Fruit fly (Drosophila melanogaster) whole organism, wandering third instar larva: ENCODE measurements around the gene CG33346.

ENCODE experiments used
- Abd-B ChIP-seq: fragments of >200 bp; optimal IDR thresholded peaks from 2 replicates; lab custom pipeline; 2017; ENCODE audit warnings: missing biosample characterization, missing genetic modification characterization
- CG32264 ChIP-seq: fragments of 200-800 bp; sonication (Bioruptor generic); optimal IDR thresholded peaks from 2 replicates; lab custom pipeline; 2016; ENCODE audit warnings: missing biosample characterization, missing genetic modification characterization
- CG9705 ChIP-seq: fragments of 200-800 bp; sonication (Bioruptor generic); optimal IDR thresholded peaks from 2 replicates; lab custom pipeline; 2018; ENCODE audit warnings: missing biosample characterization, mild to moderate bottlenecking, missing genetic modification characterization
- CrebA ChIP-seq: fragments of 200-800 bp; sonication (Bioruptor generic); optimal IDR thresholded peaks from 2 replicates; lab custom pipeline; 2016; ENCODE audit warnings: missing biosample characterization, mild to moderate bottlenecking, missing genetic modification characterization, borderline replicate concordance
- Dfd ChIP-seq: fragments of >200 bp; optimal IDR thresholded peaks from 2 replicates; lab custom pipeline; 2017; ENCODE audit warnings: missing biosample characterization, missing genetic modification characterization
- Dif ChIP-seq: fragments of 200-275, 200-300 bp; sonication (Bioruptor generic); optimal IDR thresholded peaks from 2 replicates; lab custom pipeline; 2018; ENCODE audit warnings: missing biosample characterization, missing genetic modification characterization; ENCODE audit not compliant: partially characterized antibody
- GATAd ChIP-seq: sonication (Bioruptor generic); optimal IDR thresholded peaks from 2 replicates; lab custom pipeline; 2016; ENCODE audit warnings: missing biosample characterization, missing genetic modification characterization
- HLH106 ChIP-seq: fragments of 200-800 bp; optimal IDR thresholded peaks from 3 replicates; lab custom pipeline; 2019; ENCODE audit warnings: missing biosample characterization, mild to moderate bottlenecking, missing genetic modification characterization, moderate library complexity
- Hnf4 ChIP-seq: fragments of 200-800 bp; sonication (Bioruptor generic); optimal IDR thresholded peaks from 2 replicates; lab custom pipeline; 2016; ENCODE audit warnings: missing biosample characterization, mild to moderate bottlenecking, missing genetic modification characterization
- Jra ChIP-seq: sonication (Bioruptor generic); optimal IDR thresholded peaks from 2 replicates; lab custom pipeline; 2016; ENCODE audit warnings: missing biosample characterization, missing genetic modification characterization
- Mio ChIP-seq: sonication (Bioruptor generic); optimal IDR thresholded peaks from 2 replicates; lab custom pipeline; 2016; ENCODE audit warnings: missing biosample characterization, missing genetic modification characterization
- Myc ChIP-seq: fragments of >200 bp; optimal IDR thresholded peaks from 2 replicates; lab custom pipeline; 2017
- N ChIP-seq: fragments of >200 bp; optimal IDR thresholded peaks from 2 replicates; lab custom pipeline; 2018; ENCODE audit warnings: missing biosample characterization, missing external identifiers, missing genetic modification characterization
- OdsH ChIP-seq: fragments of 200-800 bp; sonication (Bioruptor generic); optimal IDR thresholded peaks from 2 replicates; lab custom pipeline; 2016; ENCODE audit warnings: missing biosample characterization, mild to moderate bottlenecking, missing genetic modification characterization
- Rel ChIP-seq, 2 experiments: fragments of 200-800 bp; sonication (Bioruptor generic) in 1 of 2; optimal IDR thresholded peaks; 2 replicates in 1 of 2; 3 replicates in 1 of 2; lab custom pipeline; 2016 to 2019; ENCODE audit warnings: mild to moderate bottlenecking in 2 of 2, missing biosample characterization in 2 of 2, missing genetic modification characterization in 2 of 2, moderate library complexity in 1 of 2
- Sp1 ChIP-seq: fragments of 200-800 bp; sonication (Bioruptor generic); optimal IDR thresholded peaks from 3 replicates; lab custom pipeline; 2019; ENCODE audit warnings: missing biosample characterization, mild to moderate bottlenecking, missing genetic modification characterization, moderate library complexity
- Vsx2 ChIP-seq: fragments of 200-300, 225-300 bp; sonication (Bioruptor generic); optimal IDR thresholded peaks from 2 replicates; lab custom pipeline; 2018; ENCODE audit warnings: missing biosample characterization, missing genetic modification characterization; ENCODE audit not compliant: partially characterized antibody
- br ChIP-seq: fragments of 200-800 bp; sonication (Bioruptor generic); optimal IDR thresholded peaks from 2 replicates; lab custom pipeline; 2016; ENCODE audit warnings: missing biosample characterization, missing genetic modification characterization
- dl ChIP-seq, 2 experiments: fragments of 175-275, 200-275 bp in 1 of 2; fragments of 200-275 bp in 1 of 2; sonication (Bioruptor generic); optimal IDR thresholded peaks; lab custom pipeline; 2018; ENCODE audit warnings: mild to moderate bottlenecking in 2 of 2, missing biosample characterization in 2 of 2, missing genetic modification characterization in 2 of 2, moderate library complexity in 2 of 2; ENCODE audit not compliant: partially characterized antibody in 2 of 2, insufficient read depth in 1 of 2
- dsf ChIP-seq: sonication (Bioruptor generic); optimal IDR thresholded peaks from 2 replicates; lab custom pipeline; 2016; ENCODE audit warnings: missing biosample characterization, missing genetic modification characterization, borderline replicate concordance
- ey ChIP-seq: fragments of 200-800 bp; sonication (Bioruptor generic); optimal IDR thresholded peaks from 2 replicates; lab custom pipeline; 2016; ENCODE audit warnings: missing biosample characterization, missing genetic modification characterization
- foxo ChIP-seq, 2 experiments: fragments of 200-800 bp; sonication (Bioruptor generic); optimal IDR thresholded peaks; 2 replicates in 1 of 2; 3 replicates in 1 of 2; lab custom pipeline; 2016 to 2017; ENCODE audit warnings: missing biosample characterization in 2 of 2, missing genetic modification characterization in 2 of 2
- fru ChIP-seq: fragments of 200-800 bp; sonication (Bioruptor generic); optimal IDR thresholded peaks from 3 replicates; lab custom pipeline; 2016; ENCODE audit warnings: missing biosample characterization, mild to moderate bottlenecking, missing genetic modification characterization
- h ChIP-seq: fragments of 200-800 bp; sonication (Bioruptor generic); optimal IDR thresholded peaks from 3 replicates; lab custom pipeline; 2016; ENCODE audit warnings: missing biosample characterization, mild to moderate bottlenecking, missing genetic modification characterization
- jim ChIP-seq: fragments of 175-275, 200-325 bp; sonication (Bioruptor generic); optimal IDR thresholded peaks from 2 replicates; lab custom pipeline; 2016; ENCODE audit warnings: missing biosample characterization, mild to moderate bottlenecking, missing genetic modification characterization
- lola ChIP-seq: fragments of >200 bp; optimal IDR thresholded peaks from 2 replicates; lab custom pipeline; 2017; ENCODE audit warnings: missing biosample characterization, missing genetic modification characterization
- pan ChIP-seq: fragments of >200 bp; optimal IDR thresholded peaks from 2 replicates; lab custom pipeline; 2017
- psq ChIP-seq: fragments of 200-800 bp; sonication (Bioruptor generic); optimal IDR thresholded peaks from 3 replicates; lab custom pipeline; 2017; ENCODE audit warnings: missing biosample characterization, mild to moderate bottlenecking, missing genetic modification characterization, moderate library complexity
- rgr ChIP-seq: fragments of 200-800 bp; sonication (Bioruptor generic); optimal IDR thresholded peaks from 3 replicates; lab custom pipeline; 2016; ENCODE audit warnings: missing biosample characterization, mild to moderate bottlenecking, missing genetic modification characterization
- sage ChIP-seq: fragments of 200-800 bp; sonication (Bioruptor generic); optimal IDR thresholded peaks from 2 replicates; lab custom pipeline; 2016; ENCODE audit warnings: missing biosample characterization, mild to moderate bottlenecking, missing genetic modification characterization
- sv ChIP-seq: fragments of 200-800 bp; sonication (Bioruptor generic); optimal IDR thresholded peaks from 3 replicates; lab custom pipeline; 2016; ENCODE audit warnings: missing biosample characterization, missing genetic modification characterization
- tai ChIP-seq: sonication (Bioruptor generic); optimal IDR thresholded peaks from 2 replicates; lab custom pipeline; 2016; ENCODE audit warnings: missing biosample characterization, missing genetic modification characterization
- usp ChIP-seq: fragments of >200 bp; optimal IDR thresholded peaks from 2 replicates; lab custom pipeline; 2017; ENCODE audit warnings: missing biosample characterization, missing genetic modification characterization
- woc ChIP-seq: sonication (Bioruptor generic); optimal IDR thresholded peaks from 2 replicates; lab custom pipeline; 2016; ENCODE audit warnings: missing biosample characterization, mild to moderate bottlenecking, missing genetic modification characterization

The CG33346 gene

dm6 chr3R:28636111-28636510 lies 32.9 kb upstream of the CG33346 start, which contains the start of gene CG9988:
CG9988 (plus strand) TSS chr3R:28636411.
- no peak for TF ChIP-seq psq
- TF ChIP-seq pan (lab: Kevin White, UChicago) = no peak
- TF ChIP-seq Rel (GFP tag; optimal IDR thresholded peaks at IDR 0.05; lab: Kevin White, UChicago) = no peak
- TF ChIP-seq Rel (tag; optimal IDR thresholded peaks at IDR 0.05; lab: Kevin White, UChicago) = no peak
- no peak for TF ChIP-seq N (GFP tag; lab: Kevin White, UChicago)
- no peak for TF ChIP-seq CrebA
- TF ChIP-seq dl (GFP tag; optimal IDR thresholded peaks at IDR 0.05; lab: Kevin White, UChicago; ENCODE audit: insufficient read depth in 1 of 2, partially characterized antibody in 2 of 2) = no peak
- TF ChIP-seq fru (GFP tag; lab: Kevin White, UChicago) = no peak
- TF ChIP-seq Abd-B (GFP tag; lab: Kevin White, UChicago) = no peak
- TF ChIP-seq woc = no peak
- TF ChIP-seq OdsH (GFP tag; lab: Kevin White, UChicago) = no peak
- TF ChIP-seq rgr = no peak
- no peak for TF ChIP-seq dsf (GFP tag; lab: Kevin White, UChicago)
- no peak for TF ChIP-seq jim (GFP tag; lab: Kevin White, UChicago)
- no peak for TF ChIP-seq foxo (GFP tag; optimal IDR thresholded peaks at IDR 0.05; lab: Kevin White, UChicago)

dm6 chr3R:28642791-28643190 lies 26.2 kb upstream of the CG33346 start, which contains the start of gene CG14062:
CG14062 (minus strand) TSS chr3R:28642891.
- no peak for TF ChIP-seq dl (GFP tag; optimal IDR thresholded peaks at IDR 0.05; lab: Kevin White, UChicago; ENCODE audit: insufficient read depth in 1 of 2, partially characterized antibody in 2 of 2)
- TF ChIP-seq sv (GFP tag; lab: Kevin White, UChicago) = no peak
- no peak for TF ChIP-seq fru (GFP tag; lab: Kevin White, UChicago)
- TF ChIP-seq CrebA = no peak
- no peak for TF ChIP-seq Jra (GFP tag; lab: Kevin White, UChicago)
- no peak for TF ChIP-seq Vsx2 (GFP tag; lab: Kevin White, UChicago)
- TF ChIP-seq GATAd (GFP tag; lab: Kevin White, UChicago) = no peak
- no peak for TF ChIP-seq br
- no peak for TF ChIP-seq Abd-B (GFP tag; lab: Kevin White, UChicago)
- TF ChIP-seq CG32264 = no peak
- TF ChIP-seq pan (lab: Kevin White, UChicago) = no peak
- TF ChIP-seq N (GFP tag; lab: Kevin White, UChicago) = no peak
- no peak for TF ChIP-seq HLH106 (tag; lab: Kevin White, UChicago)
- no peak for TF ChIP-seq rgr
- TF ChIP-seq psq = no peak
- no peak for TF ChIP-seq tai
- no peak for TF ChIP-seq usp
- no peak for TF ChIP-seq ey (GFP tag; lab: Kevin White, UChicago)
- no peak for TF ChIP-seq OdsH (GFP tag; lab: Kevin White, UChicago)
- no peak for TF ChIP-seq sage (GFP tag; lab: Kevin White, UChicago)

- TF ChIP-seq usp (no peak), dsf (GFP tag; lab: Kevin White, UChicago) (no peak), CG9705 (no peak), tai (no peak), Jra (GFP tag; lab: Kevin White, UChicago) (no peak), h (GFP tag; lab: Kevin White, UChicago) (no peak), OdsH (GFP tag; lab: Kevin White, UChicago) (no peak), sage (GFP tag; lab: Kevin White, UChicago) (no peak), Abd-B (GFP tag; lab: Kevin White, UChicago) (no peak), jim (GFP tag; lab: Kevin White, UChicago) (no peak), CrebA (no peak), Dif (GFP tag; lab: Kevin White, UChicago) (no peak), foxo (GFP tag; optimal IDR thresholded peaks at IDR 0.05; lab: Kevin White, UChicago) (no peak), ey (GFP tag; lab: Kevin White, UChicago) (no peak), Dfd (GFP tag; lab: Kevin White, UChicago) (no peak), Myc (lab: Kevin White, UChicago) (no peak), Sp1 (no peak), lola (GFP tag; lab: Kevin White, UChicago) (no peak), rgr (no peak)
These were observed 18.7 kb upstream of the CG33346 start, which contains the start of gene CG31050 for dm6 chr3R:28650380-28650779. CG31050 (minus strand) TSS chr3R:28650480.

- TF ChIP-seq dsf (GFP tag; lab: Kevin White, UChicago) (no peak), lola (GFP tag; lab: Kevin White, UChicago) (no peak), h (GFP tag; lab: Kevin White, UChicago) (no peak), CrebA (no peak), CG9705 (no peak), psq (no peak), Dfd (GFP tag; lab: Kevin White, UChicago) (no peak), pan (lab: Kevin White, UChicago) (no peak), Mio (GFP tag; lab: Kevin White, UChicago) (no peak), Hnf4 (GFP tag; lab: Kevin White, UChicago) (no peak)
These were observed 14.4 kb upstream of the CG33346 start for dm6 chr3R:28654596-28654995.
